Fruit fly (Drosophila melanogaster): ENCODE results near the gene gskt.

The gskt gene

dm6 chr3R:31325055-31325454, 47.2 kb upstream of the gskt start (continued):
- TF ChIP-seq wdn (GFP tag; IDR thresholded peaks at IDR 0.05): peak; percentile 24; the same call in 1 of the 2 replicates
- TF ChIP-seq pfk (GFP tag; optimal IDR thresholded peaks at IDR 0.05): no peak

- TF ChIP-seq bsh (GFP tag; optimal IDR thresholded peaks at IDR 0.05) (peak in 1 of 2 experiments; percentile 65), Xrp1 (GFP tag; IDR thresholded peaks at IDR 0.05) (peak; percentile 21; the same call in 1 of the 2 replicates), mirr (GFP tag; optimal IDR thresholded peaks at IDR 0.05) (no peak), CTCF (GFP tag; optimal IDR thresholded peaks at IDR 0.05) (no peak), Med (GFP tag) (peak; percentile 56), nom (GFP tag; optimal IDR thresholded peaks at IDR 0.05) (peak; percentile 77), Drgx (GFP tag; IDR thresholded peaks at IDR 0.05) (peak; percentile 72), gem (tag; optimal IDR thresholded peaks at IDR 0.05) (peak; percentile 2)
Measured at dm6 chr3R:31329809-31330208, 42.4 kb upstream of the gskt start.

dm6 chr3R:31336291-31336690, 35.9 kb upstream of the gskt start:
- TF ChIP-seq CG8290 (GFP tag; optimal IDR thresholded peaks at IDR 0.05): no peak
- TF ChIP-seq CG8290 (tag; optimal IDR thresholded peaks at IDR 0.05): peak in 1 of 2 experiments; percentile 8
- TF ChIP-seq H2.0 (GFP tag; IDR thresholded peaks at IDR 0.05): no peak
- peak; percentile 30 for TF ChIP-seq nom (GFP tag; optimal IDR thresholded peaks at IDR 0.05)
- TF ChIP-seq ci (GFP tag; IDR thresholded peaks at IDR 0.05): no peak
- no peak for TF ChIP-seq CG32772 (GFP tag; IDR thresholded peaks at IDR 0.05)
- no peak for TF ChIP-seq CG13424 (tag; optimal IDR thresholded peaks at IDR 0.05)
- TF ChIP-seq row (GFP tag; IDR thresholded peaks at IDR 0.05): peak; percentile 16; the same call in 1 of the 3 replicates
- no peak for TF ChIP-seq CG10147 (GFP tag; optimal IDR thresholded peaks at IDR 0.05)
- TF ChIP-seq Drgx (GFP tag; IDR thresholded peaks at IDR 0.05): peak; percentile 80
- TF ChIP-seq gcm (GFP tag; optimal IDR thresholded peaks at IDR 0.05): no peak
- no peak for TF ChIP-seq CG12659 (GFP tag; optimal IDR thresholded peaks at IDR 0.05)
- TF ChIP-seq sens (GFP tag): peak; percentile 23
- TF ChIP-seq CG6689 (GFP tag; IDR thresholded peaks at IDR 0.05): no peak
- TF ChIP-seq ken (GFP tag; IDR thresholded peaks at IDR 0.05): no peak
- no peak for TF ChIP-seq lilli (GFP tag; optimal IDR thresholded peaks at IDR 0.05)
- TF ChIP-seq cas (GFP tag; IDR thresholded peaks at IDR 0.05): no peak
- no peak for TF ChIP-seq Usf (GFP tag; optimal IDR thresholded peaks at IDR 0.05)
- TF ChIP-seq CG34376 (GFP tag; optimal IDR thresholded peaks at IDR 0.05): no peak
- no peak for TF ChIP-seq Nf-YA (GFP tag; IDR thresholded peaks at IDR 0.05)
- no peak for TF ChIP-seq toy (GFP tag; IDR thresholded peaks at IDR 0.05)
- TF ChIP-seq lab (GFP tag; optimal IDR thresholded peaks at IDR 0.05): peak; percentile 23
- no peak for TF ChIP-seq wdn (GFP tag; IDR thresholded peaks at IDR 0.05)
- TF ChIP-seq org-1 (GFP tag; optimal IDR thresholded peaks at IDR 0.05): no peak
- TF ChIP-seq bsh (GFP tag; optimal IDR thresholded peaks at IDR 0.05): peak in 1 of 2 experiments; percentile 74
- no peak for TF ChIP-seq CG1233 (GFP tag; optimal IDR thresholded peaks at IDR 0.05)

DNA sequence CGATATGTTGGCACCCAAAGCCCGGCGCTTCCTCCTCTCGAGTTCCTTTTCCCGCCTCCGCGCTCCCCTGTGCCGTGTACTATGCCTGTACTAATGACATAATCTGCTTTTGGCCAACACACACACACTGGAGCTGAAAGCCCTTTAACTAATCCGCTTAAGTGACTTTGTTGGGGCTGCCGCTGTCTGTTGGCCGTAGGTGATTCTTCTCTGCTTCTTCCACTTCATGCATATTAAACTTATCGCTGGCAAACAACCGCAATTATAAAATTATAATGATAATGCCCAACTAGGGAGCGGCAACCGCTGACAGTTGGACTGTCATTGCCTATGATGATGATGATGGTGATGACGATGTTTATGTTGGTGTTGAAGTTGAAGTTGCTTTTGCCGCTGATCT, 32.4 kb upstream of the gskt start:
- TF ChIP-seq Med (GFP tag) (peak; percentile 20), chinmo (GFP tag; IDR thresholded peaks at IDR 0.05; ENCODE audit: partially characterized antibody) (0 out of 4 replicates have a peak, but pooled peaks have one; percentile 28), gsb (GFP tag; IDR thresholded peaks at IDR 0.05) (no peak), oc (tag; optimal IDR thresholded peaks at IDR 0.05) (peak; percentile 91)

DNA sequence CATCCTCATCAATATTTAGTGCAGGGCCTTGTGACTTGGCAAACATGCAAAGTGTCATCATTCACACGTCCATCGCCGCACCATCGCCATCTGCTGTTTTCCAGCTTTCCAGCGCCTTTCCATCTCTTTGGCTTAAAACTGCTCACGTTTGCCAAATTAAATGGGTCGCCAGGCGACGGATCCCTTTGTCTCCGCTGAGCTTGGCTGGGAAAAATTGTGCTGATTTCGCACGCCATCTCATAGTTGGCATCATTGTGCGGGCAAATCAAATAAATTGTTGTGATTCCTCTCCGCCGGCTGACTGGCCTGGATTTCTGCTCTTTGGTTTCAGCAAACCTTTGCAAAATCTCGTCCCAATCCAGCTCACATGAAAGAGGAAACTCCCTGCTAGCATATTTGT, 31.5 kb upstream of the gskt start:
- no peak for TF ChIP-seq scrt (GFP tag; optimal IDR thresholded peaks at IDR 0.05)
- TF ChIP-seq Six4 (GFP tag; optimal IDR thresholded peaks at IDR 0.05): no peak
- TF ChIP-seq C15 (GFP tag; IDR thresholded peaks at IDR 0.05): no peak
- TF ChIP-seq Hand (GFP tag; optimal IDR thresholded peaks at IDR 0.05): no peak
- TF ChIP-seq CG10979 (tag; optimal IDR thresholded peaks at IDR 0.05): no peak
